Worm (Caenorhabditis elegans) whole organism, L1 larva: ENCODE results near the gene clec-6.

ENCODE experiments used
- fos-1 ChIP-seq: fragments of 150-350 bp; optimal IDR thresholded peaks from 2 replicates; lab custom pipeline; 2014; ENCODE audit warnings: missing biosample characterization, missing genetic modification characterization
- lin-15B ChIP-seq: fragments of 150-350 bp; sonication (generic microtip); optimal IDR thresholded peaks from 3 replicates; lab custom pipeline; 2014; ENCODE audit warnings: missing biosample characterization, missing genetic modification characterization
- lin-39 ChIP-seq: fragments of 150-350 bp; optimal IDR thresholded peaks from 2 replicates; lab custom pipeline; 2014; ENCODE audit warnings: missing biosample characterization, missing genetic modification reagents, missing genetic modification characterization

DNA sequence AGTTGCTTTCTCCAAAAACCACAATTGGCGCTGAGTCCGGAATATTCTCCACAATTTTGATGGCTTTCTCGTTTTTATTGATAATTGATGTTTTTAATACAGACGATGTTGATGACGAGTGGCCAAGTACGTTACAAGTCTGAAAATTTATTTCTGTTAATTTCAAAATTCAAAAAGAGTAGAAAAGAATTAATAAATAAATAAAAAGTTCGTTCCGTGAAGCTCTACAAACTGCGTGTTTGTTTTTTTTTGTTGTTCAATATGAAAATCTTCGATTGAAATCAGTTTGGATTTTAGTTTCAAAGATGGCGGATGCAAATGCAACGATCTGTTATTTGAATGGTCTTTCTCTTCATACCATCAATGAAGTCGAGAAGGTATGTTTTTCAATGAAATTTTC is 23.7 kb upstream of the clec-6 start, which contains the start of gene F26F4.2:
- no peak for TF ChIP-seq lin-15B (tag; lab: Kevin White, UChicago)
- no peak for TF ChIP-seq lin-39
- TF ChIP-seq fos-1 (tag; lab: Kevin White, UChicago) = no peak
